Worm (Caenorhabditis elegans): Measurements from ENCODE around the gene srd-39.

The srd-39 gene

ce11 chrX:13311641-13312423 lies 11.4 kb upstream of the srd-39 start, which contains the start of gene F46G10.1:
Gene F46G10.1, minus strand, starts transcription at chrX:13311755.
- no peak for TF ChIP-seq ztf-29 (GFP tag; IDR thresholded peaks at IDR 0.05)
- TF ChIP-seq med-1 (GFP tag; optimal IDR thresholded peaks at IDR 0.05; ENCODE audit: insufficient read depth): no peak
- no peak for TF ChIP-seq T22C8.4 (GFP tag; IDR thresholded peaks at IDR 0.05)
- TF ChIP-seq klf-2 (GFP tag; conservative IDR thresholded peaks at IDR 0.05): no peak
- no peak for TF ChIP-seq flt-1 (GFP tag; IDR thresholded peaks at IDR 0.05)
- no peak for TF ChIP-seq cog-1 (tag; optimal IDR thresholded peaks at IDR 0.05)
- no peak for TF ChIP-seq ref-1 (GFP tag; conservative IDR thresholded peaks at IDR 0.05)
- TF ChIP-seq tab-1 (GFP tag; IDR thresholded peaks at IDR 0.05): no peak
- TF ChIP-seq ztf-23 (GFP tag; IDR thresholded peaks at IDR 0.05): no peak

ce11 chrX:13310763-13311162 lies 10.4 kb upstream of the srd-39 start:
- TF ChIP-seq flt-1 (GFP tag; IDR thresholded peaks at IDR 0.05) (no peak), cog-1 (tag; optimal IDR thresholded peaks at IDR 0.05) (no peak), ref-1 (GFP tag; conservative IDR thresholded peaks at IDR 0.05) (no peak), ztf-23 (GFP tag; IDR thresholded peaks at IDR 0.05) (no peak), ztf-29 (GFP tag; IDR thresholded peaks at IDR 0.05) (no peak), klf-2 (GFP tag; conservative IDR thresholded peaks at IDR 0.05) (no peak)

- TF ChIP-seq med-1 (GFP tag; optimal IDR thresholded peaks at IDR 0.05; ENCODE audit: insufficient read depth) (no peak), ztf-29 (GFP tag; IDR thresholded peaks at IDR 0.05) (no peak), klf-2 (GFP tag; conservative IDR thresholded peaks at IDR 0.05) (no peak), ztf-23 (GFP tag; IDR thresholded peaks at IDR 0.05) (no peak)
These were observed 8.3 kb upstream of the srd-39 start, which contains the start of gene srxa-8 for ce11 chrX:13308745-13309144. Gene srxa-8, minus strand, starts transcription at chrX:13308845.

ce11 chrX:13307852-13308251 lies 7.4 kb upstream of the srd-39 start:
- no peak for TF ChIP-seq ref-1 (GFP tag; conservative IDR thresholded peaks at IDR 0.05)
- no peak for TF ChIP-seq T22C8.4 (GFP tag; IDR thresholded peaks at IDR 0.05)
- TF ChIP-seq klf-2 (GFP tag; conservative IDR thresholded peaks at IDR 0.05): no peak
- no peak for TF ChIP-seq cog-1 (tag; optimal IDR thresholded peaks at IDR 0.05)
- no peak for TF ChIP-seq flt-1 (GFP tag; IDR thresholded peaks at IDR 0.05)
- no peak for TF ChIP-seq ztf-23 (GFP tag; IDR thresholded peaks at IDR 0.05)
- no peak for TF ChIP-seq med-1 (GFP tag; optimal IDR thresholded peaks at IDR 0.05; ENCODE audit: insufficient read depth)
- no peak for TF ChIP-seq ztf-29 (GFP tag; IDR thresholded peaks at IDR 0.05)
- TF ChIP-seq tab-1 (GFP tag; IDR thresholded peaks at IDR 0.05): no peak

ce11 chrX:13306869-13307446 lies 6.6 kb upstream of the srd-39 start:
- TF ChIP-seq klf-2 (GFP tag; conservative IDR thresholded peaks at IDR 0.05) (peak; percentile 94), med-1 (GFP tag; optimal IDR thresholded peaks at IDR 0.05; ENCODE audit: insufficient read depth) (peak; percentile 65), tab-1 (GFP tag; IDR thresholded peaks at IDR 0.05) (peak; percentile 96), ztf-23 (GFP tag; IDR thresholded peaks at IDR 0.05) (peak; percentile 97), T22C8.4 (GFP tag; IDR thresholded peaks at IDR 0.05) (peak; percentile 95), flt-1 (GFP tag; IDR thresholded peaks at IDR 0.05) (peak; percentile 97), ref-1 (GFP tag; conservative IDR thresholded peaks at IDR 0.05) (peak; percentile 91), ztf-29 (GFP tag; IDR thresholded peaks at IDR 0.05) (peak; percentile 96), cog-1 (tag; optimal IDR thresholded peaks at IDR 0.05) (peak; percentile 97)

- no peak for TF ChIP-seq tab-1 (GFP tag; IDR thresholded peaks at IDR 0.05)
- no peak for TF ChIP-seq ref-1 (GFP tag; conservative IDR thresholded peaks at IDR 0.05)
- TF ChIP-seq T22C8.4 (GFP tag; IDR thresholded peaks at IDR 0.05): no peak
- TF ChIP-seq cog-1 (tag; optimal IDR thresholded peaks at IDR 0.05): no peak
- no peak for TF ChIP-seq flt-1 (GFP tag; IDR thresholded peaks at IDR 0.05)
- TF ChIP-seq med-1 (GFP tag; optimal IDR thresholded peaks at IDR 0.05; ENCODE audit: insufficient read depth): no peak
- TF ChIP-seq ztf-29 (GFP tag; IDR thresholded peaks at IDR 0.05): no peak
- no peak for TF ChIP-seq klf-2 (GFP tag; conservative IDR thresholded peaks at IDR 0.05)
- no peak for TF ChIP-seq ztf-23 (GFP tag; IDR thresholded peaks at IDR 0.05)
These were observed 5.4 kb upstream of the srd-39 start, which contains the start of gene srd-43 for ce11 chrX:13305779-13306178. Gene srd-43, minus strand, starts transcription at chrX:13305844.

- TF ChIP-seq ref-1 (GFP tag; conservative IDR thresholded peaks at IDR 0.05) (no peak), cog-1 (tag; optimal IDR thresholded peaks at IDR 0.05) (no peak), tab-1 (GFP tag; IDR thresholded peaks at IDR 0.05) (no peak), flt-1 (GFP tag; IDR thresholded peaks at IDR 0.05) (no peak), ztf-23 (GFP tag; IDR thresholded peaks at IDR 0.05) (no peak), ztf-29 (GFP tag; IDR thresholded peaks at IDR 0.05) (no peak), klf-2 (GFP tag; conservative IDR thresholded peaks at IDR 0.05) (no peak)
These were observed 3.0 kb upstream of the srd-39 start, which contains the start of gene srd-42 for ce11 chrX:13303357-13303756. Gene srd-42, minus strand, starts transcription at chrX:13303457.

ce11 chrX:13294669-13295068 lies 5.7 kb downstream of the srd-39 start, which contains the start of gene srd-36:
Gene srd-36, minus strand, starts transcription at chrX:13294769.
- no peak for TF ChIP-seq T22C8.4 (GFP tag; IDR thresholded peaks at IDR 0.05)
- no peak for TF ChIP-seq ztf-29 (GFP tag; IDR thresholded peaks at IDR 0.05)
- no peak for TF ChIP-seq cog-1 (tag; optimal IDR thresholded peaks at IDR 0.05)
- no peak for TF ChIP-seq med-1 (GFP tag; optimal IDR thresholded peaks at IDR 0.05; ENCODE audit: insufficient read depth)
- no peak for TF ChIP-seq klf-2 (GFP tag; conservative IDR thresholded peaks at IDR 0.05)
- no peak for TF ChIP-seq ref-1 (GFP tag; conservative IDR thresholded peaks at IDR 0.05)
- TF ChIP-seq tab-1 (GFP tag; IDR thresholded peaks at IDR 0.05): no peak
- no peak for TF ChIP-seq ztf-23 (GFP tag; IDR thresholded peaks at IDR 0.05)
- TF ChIP-seq flt-1 (GFP tag; IDR thresholded peaks at IDR 0.05): no peak

ce11 chrX:13293023-13293422 lies 7.4 kb downstream of the srd-39 start:
- TF ChIP-seq ztf-23 (GFP tag; IDR thresholded peaks at IDR 0.05): no peak
- TF ChIP-seq T22C8.4 (GFP tag; IDR thresholded peaks at IDR 0.05): no peak
